Fruit fly (Drosophila melanogaster) S2 (cell line): ENCODE results near the gene CG12746.

Experiments
- CG8478 ChIP-seq: fragments of >200 bp; optimal IDR thresholded peaks from 2 replicates; lab custom pipeline; 2018
- CTCF ChIP-seq, 2 experiments: fragments of >200 bp; optimal IDR thresholded peaks; 2 replicates each; lab custom pipeline; 2018

- TF ChIP-seq CG8478 = no peak
- TF ChIP-seq CTCF (optimal IDR thresholded peaks at IDR 0.05; lab: Kevin White, UChicago) = no peak
These were observed 35.8 kb downstream of the CG12746 start for dm6 chr3R:5600361-5601043.
